Fruit fly (Drosophila melanogaster) whole organism, embryonic: ENCODE results near the gene LSm7.

Source experiments
- Antp ChIP-seq: fragments of 200-800 bp; sonication (Bioruptor generic); optimal IDR thresholded peaks from 3 replicates; lab custom pipeline; 2016; ENCODE audit warnings: missing biosample characterization, missing genetic modification characterization
- CG10321 ChIP-seq: fragments of 200-800 bp; sonication (Bioruptor generic); IDR thresholded peaks from 2 replicates; pipeline ENCODE4 v1.3.6; 2022; ENCODE audit warnings: missing biosample characterization, missing genetic modification characterization
- CG12769 ChIP-seq: fragments of 200-800 bp; sonication (Bioruptor generic); optimal IDR thresholded peaks from 2 replicates; lab custom pipeline; 2019; ENCODE audit warnings: missing biosample characterization, mild to moderate bottlenecking, missing genetic modification characterization, moderate library complexity
- CG12942 ChIP-seq: fragments of 200-800 bp; sonication (Bioruptor generic); optimal IDR thresholded peaks from 3 replicates; lab custom pipeline; 2016; ENCODE audit warnings: missing biosample characterization, missing genetic modification characterization
- CG13123 ChIP-seq: fragments of 200-800 bp; sonication (Bioruptor generic); optimal IDR thresholded peaks from 2 replicates; lab custom pipeline; 2016; ENCODE audit warnings: missing biosample characterization, missing genetic modification characterization
- CG14667 ChIP-seq: fragments of 200-800 bp; sonication (Bioruptor generic); IDR thresholded peaks from 2 replicates; pipeline ENCODE4 v1.3.6; 2022; ENCODE audit warnings: missing biosample characterization, missing genetic modification characterization
- CG17359 ChIP-seq: fragments of 200-800 bp; sonication (Bioruptor generic); optimal IDR thresholded peaks from 3 replicates; lab custom pipeline; 2018; ENCODE audit warnings: missing biosample characterization, mild to moderate bottlenecking, missing genetic modification characterization, moderate library complexity
- CG17385 ChIP-seq: fragments of 200-800 bp; sonication (Bioruptor generic); optimal IDR thresholded peaks from 3 replicates; lab custom pipeline; 2018; ENCODE audit warnings: missing biosample characterization, mild to moderate bottlenecking, missing genetic modification characterization
- CG2678 ChIP-seq: fragments of 200-800 bp; sonication (Bioruptor generic); optimal IDR thresholded peaks from 3 replicates; lab custom pipeline; 2019; ENCODE audit warnings: missing biosample characterization, mild to moderate bottlenecking, missing genetic modification characterization, moderate library complexity
- CG30020 ChIP-seq: fragments of 200-800 bp; optimal IDR thresholded peaks from 2 replicates; lab custom pipeline; 2019; ENCODE audit warnings: missing biosample characterization, mild to moderate bottlenecking, missing genetic modification characterization, moderate library complexity
- CG30403 ChIP-seq: fragments of 200-800 bp; sonication (Bioruptor generic); optimal IDR thresholded peaks from 3 replicates; lab custom pipeline; 2016; ENCODE audit warnings: missing biosample characterization, missing genetic modification characterization
- CG31441 ChIP-seq: fragments of 200-800 bp; sonication (Bioruptor generic); IDR thresholded peaks from 2 replicates; pipeline ENCODE4 v1.3.6; 2022; ENCODE audit warnings: missing biosample characterization, missing genetic modification characterization
- CG4328 ChIP-seq: fragments of 200-800 bp; sonication (Bioruptor generic); optimal IDR thresholded peaks from 3 replicates; lab custom pipeline; 2017; ENCODE audit warnings: missing biosample characterization, missing genetic modification reagents, missing genetic modification characterization
- CG4404 ChIP-seq: fragments of 200-800 bp; sonication (Bioruptor generic); IDR thresholded peaks from 2 replicates; pipeline ENCODE4 v1.3.6; 2022; ENCODE audit warnings: missing biosample characterization, missing genetic modification characterization
- CG4820 ChIP-seq: fragments of 200-800 bp; sonication (Bioruptor generic); optimal IDR thresholded peaks from 3 replicates; lab custom pipeline; 2016; ENCODE audit warnings: missing biosample characterization, missing genetic modification characterization
- CG6791 ChIP-seq: fragments of 200-800 bp; sonication (Bioruptor generic); IDR thresholded peaks from 3 replicates; pipeline ENCODE4 v1.3.6; 2022; ENCODE audit warnings: missing biosample characterization, missing genetic modification characterization; ENCODE audit not compliant: partially characterized antibody
- CG6813 ChIP-seq: fragments of 200-800 bp; sonication (Bioruptor generic); optimal IDR thresholded peaks from 2 replicates; lab custom pipeline; 2017; ENCODE audit warnings: missing biosample characterization, missing genetic modification characterization, mild to moderate bottlenecking, moderate library complexity, missing genetic modification reagents
- CG7928 ChIP-seq: fragments of 200-800 bp; sonication (Bioruptor generic); optimal IDR thresholded peaks from 2 replicates; lab custom pipeline; 2017; ENCODE audit warnings: missing biosample characterization, mild to moderate bottlenecking, missing genetic modification characterization
- CG8281 ChIP-seq: fragments of 200-800 bp; sonication (Bioruptor generic); optimal IDR thresholded peaks from 2 replicates; lab custom pipeline; 2018; ENCODE audit warnings: missing biosample characterization, mild to moderate bottlenecking, missing genetic modification characterization, moderate library complexity
- CG9727 ChIP-seq: fragments of 200-800 bp; sonication (Bioruptor generic); optimal IDR thresholded peaks from 3 replicates; lab custom pipeline; 2017; ENCODE audit warnings: missing biosample characterization, mild to moderate bottlenecking, missing genetic modification characterization
- Drgx ChIP-seq: fragments of 200-800 bp; sonication (Bioruptor generic); IDR thresholded peaks from 2 replicates; pipeline ENCODE4 v1.3.6; 2022; ENCODE audit warnings: missing biosample characterization, missing genetic modification characterization
- Ets65A ChIP-seq: fragments of 200-800 bp; sonication (Bioruptor generic); peaks from one replicate; lab custom pipeline; 2016; ENCODE audit warnings: missing biosample characterization, missing genetic modification characterization
- Fer1 ChIP-seq: fragments of 200-800 bp; sonication (Bioruptor generic); optimal IDR thresholded peaks from 2 replicates; lab custom pipeline; 2017; ENCODE audit warnings: missing biosample characterization, mild to moderate bottlenecking, missing genetic modification characterization
- HLH54F ChIP-seq: fragments of 200-800 bp; sonication (Bioruptor generic); optimal IDR thresholded peaks from 3 replicates; lab custom pipeline; 2016; ENCODE audit warnings: missing biosample characterization, missing genetic modification characterization
- Myb ChIP-seq: fragments of 200-800 bp; sonication (Bioruptor generic); optimal IDR thresholded peaks from 2 replicates; lab custom pipeline; 2016; ENCODE audit warnings: missing biosample characterization, missing genetic modification characterization
- Oaz ChIP-seq: fragments of 200-800 bp; sonication (Bioruptor generic); IDR thresholded peaks from 2 replicates; pipeline ENCODE4 v1.3.6; 2022; ENCODE audit warnings: missing biosample characterization, missing genetic modification characterization
- Optix ChIP-seq: fragments of 200-800 bp; sonication (Bioruptor generic); IDR thresholded peaks from 3 replicates; pipeline ENCODE4 v1.3.6; 2022; ENCODE audit warnings: missing biosample characterization, missing genetic modification characterization
- ato ChIP-seq: fragments of 200-800 bp; sonication (Bioruptor generic); IDR thresholded peaks from 2 replicates; pipeline ENCODE4 v1.3.6; 2022; ENCODE audit warnings: missing biosample characterization, missing genetic modification characterization; ENCODE audit not compliant: partially characterized antibody
- az2 ChIP-seq: fragments of 200-800 bp; sonication (Bioruptor generic); optimal IDR thresholded peaks from 3 replicates; lab custom pipeline; 2016; ENCODE audit warnings: missing biosample characterization, missing genetic modification characterization
- bowl ChIP-seq: fragments of 200-800 bp; sonication (Bioruptor generic); IDR thresholded peaks from 2 replicates; pipeline ENCODE4 v1.3.6; 2022; ENCODE audit warnings: missing biosample characterization, missing genetic modification characterization
- cas ChIP-seq: fragments of 200-800 bp; sonication (Bioruptor generic); IDR thresholded peaks from 2 replicates; pipeline ENCODE4 v1.3.6; 2022; ENCODE audit warnings: missing biosample characterization, missing genetic modification characterization
- caup ChIP-seq: fragments of 200-800 bp; sonication (Bioruptor generic); optimal IDR thresholded peaks from 3 replicates; lab custom pipeline; 2017; ENCODE audit warnings: missing biosample characterization, mild to moderate bottlenecking, missing genetic modification characterization, moderate library complexity; ENCODE audit not compliant: severe bottlenecking
- dati ChIP-seq: fragments of 200-800 bp; sonication (Bioruptor generic); IDR thresholded peaks from 2 replicates; pipeline ENCODE4 v1.3.6; 2022; ENCODE audit warnings: missing biosample characterization, missing genetic modification characterization
- ems ChIP-seq: fragments of 200-800 bp; sonication (Bioruptor generic); optimal IDR thresholded peaks from 3 replicates; lab custom pipeline; 2016; ENCODE audit warnings: missing biosample characterization, missing genetic modification characterization
- fru ChIP-seq: fragments of >200 bp; optimal IDR thresholded peaks from 2 replicates; lab custom pipeline; 2017
- gcm2 ChIP-seq: fragments of 200-800 bp; sonication (Bioruptor generic); optimal IDR thresholded peaks from 2 replicates; lab custom pipeline; 2016; ENCODE audit warnings: missing biosample characterization, missing genetic modification characterization
- hbn ChIP-seq: fragments of 200-800 bp; sonication (Bioruptor generic); IDR thresholded peaks from 2 replicates; pipeline ENCODE4 v1.3.6; 2022; ENCODE audit warnings: missing biosample characterization, missing genetic modification characterization; ENCODE audit not compliant: partially characterized antibody
- her ChIP-seq: fragments of 200-800 bp; sonication (Bioruptor generic); optimal IDR thresholded peaks from 2 replicates; lab custom pipeline; 2016; ENCODE audit warnings: missing biosample characterization, missing genetic modification characterization
- hkb ChIP-seq, 2 experiments: fragments of 200-800 bp in 1 of 2; fragments of >200 bp in 1 of 2; sonication (Bioruptor generic) in 1 of 2; IDR thresholded peaks in 1 of 2; optimal IDR thresholded peaks in 1 of 2; 2 replicates each; pipeline versions ENCODE4 v1.3.6 to Lab custom; 2017 to 2022; ENCODE audit warnings: missing biosample characterization in 1 of 2, missing genetic modification characterization in 1 of 2
- jigr1 ChIP-seq: fragments of 200-800 bp; sonication (Bioruptor generic); IDR thresholded peaks from 3 replicates; pipeline ENCODE4 v1.3.6; 2022; ENCODE audit warnings: missing biosample characterization, missing genetic modification characterization
- nerfin-2 ChIP-seq: fragments of 200-800 bp; sonication (Bioruptor generic); IDR thresholded peaks from 2 replicates; pipeline ENCODE4 v1.3.6; 2022; ENCODE audit warnings: missing biosample characterization, missing genetic modification characterization; ENCODE audit not compliant: partially characterized antibody
- p53 ChIP-seq: fragments of 200-800 bp; sonication (Bioruptor generic); optimal IDR thresholded peaks from 2 replicates; lab custom pipeline; 2016; ENCODE audit warnings: missing biosample characterization, missing genetic modification characterization
- pros ChIP-seq: fragments of 200-800 bp; sonication (Bioruptor generic); optimal IDR thresholded peaks from 3 replicates; lab custom pipeline; 2019; ENCODE audit warnings: missing biosample characterization, mild to moderate bottlenecking, missing genetic modification characterization, moderate library complexity
- sd ChIP-seq: fragments of 200-800 bp; sonication (Bioruptor generic); optimal IDR thresholded peaks from 3 replicates; lab custom pipeline; 2018; ENCODE audit warnings: missing biosample characterization, mild to moderate bottlenecking, missing genetic modification characterization, moderate library complexity
- so ChIP-seq: fragments of 200-800 bp; sonication (Bioruptor generic); IDR thresholded peaks from 3 replicates; pipeline ENCODE4 v1.3.6; 2022; ENCODE audit warnings: missing biosample characterization, missing genetic modification characterization
- ssp ChIP-seq: fragments of 200-800 bp; sonication (Bioruptor generic); IDR thresholded peaks from 2 replicates; pipeline ENCODE4 v1.3.6; 2022; ENCODE audit warnings: missing biosample characterization, missing genetic modification characterization
- tio ChIP-seq: fragments of 200-800 bp; sonication (Bioruptor generic); optimal IDR thresholded peaks from 2 replicates; lab custom pipeline; 2017; ENCODE audit warnings: missing biosample characterization, missing genetic modification characterization, inconsistent platforms
- tup ChIP-seq: fragments of 200-800 bp; sonication (Bioruptor generic); optimal IDR thresholded peaks from 2 replicates; lab custom pipeline; 2016; ENCODE audit warnings: missing biosample characterization, mild to moderate bottlenecking, missing genetic modification characterization, moderate library complexity
- unc-4 ChIP-seq: fragments of 200-800 bp; sonication (Bioruptor generic); IDR thresholded peaks from 2 replicates; pipeline ENCODE4 v1.3.6; 2022; ENCODE audit warnings: missing biosample characterization, missing genetic modification characterization; ENCODE audit not compliant: partially characterized antibody

Gene LSm7

DNA sequence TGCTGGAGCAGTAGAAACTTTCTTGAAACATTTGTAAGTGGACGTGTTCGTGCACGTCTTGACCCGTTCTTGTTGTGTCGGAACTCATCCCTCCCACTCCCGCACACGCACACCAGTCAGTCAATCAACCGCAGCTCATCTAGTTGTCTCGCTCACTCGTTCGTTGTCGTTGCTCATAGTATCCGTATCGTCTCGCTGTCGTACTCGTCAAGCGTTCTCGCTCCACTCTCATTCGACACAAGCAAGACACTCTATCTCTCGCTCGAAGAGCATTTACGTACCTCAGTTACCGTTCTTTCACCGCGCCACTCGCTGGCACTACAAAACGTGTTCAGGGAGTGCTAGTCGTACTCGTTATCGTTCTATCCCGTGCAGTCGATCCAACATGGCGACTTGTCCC lies 44.6 kb upstream of the LSm7 start (continued):
- TF ChIP-seq CG10321 (GFP tag; lab: Robert Waterston, UW) = peak; percentile 77
- TF ChIP-seq p53 (GFP tag; lab: Kevin White, UChicago) = peak; percentile 98
- TF ChIP-seq, all 482 proteins: peak for 16

DNA sequence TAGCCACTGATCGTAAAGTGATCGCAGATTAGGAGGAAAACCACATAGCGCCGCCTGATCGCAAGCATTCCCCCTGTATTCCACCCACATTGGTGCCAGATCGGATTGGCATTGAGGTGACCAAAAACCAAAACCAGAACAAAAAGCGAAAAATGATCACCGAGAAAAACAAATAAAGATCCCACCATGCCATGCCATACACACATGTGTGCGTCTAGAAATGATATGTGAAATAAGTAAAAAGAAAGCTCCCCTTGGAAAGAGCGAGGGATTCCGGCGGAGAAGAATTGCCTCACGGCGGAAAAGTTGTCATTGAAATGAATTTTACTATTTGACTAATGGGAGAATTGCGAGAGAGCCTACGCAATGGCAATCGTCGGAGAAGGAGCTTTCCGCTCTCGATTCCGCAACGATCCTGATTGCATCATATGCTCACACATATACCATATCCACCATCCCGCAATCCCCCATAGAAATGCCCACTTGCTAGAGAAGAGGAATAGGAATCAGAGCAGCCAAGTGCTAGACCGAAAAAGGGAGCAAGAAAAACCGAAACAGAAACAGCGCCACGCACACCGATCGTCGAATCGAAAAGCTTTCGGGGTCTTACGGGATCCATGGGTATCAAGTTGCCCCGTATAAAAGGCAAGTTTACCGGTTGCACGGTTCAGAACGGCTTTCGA lies 23.3 kb upstream of the LSm7 start, which contains the start of gene Mhc:
TSS of gene Mhc (plus strand) at position 497 of the 683 bp plus-strand sequence.
- no peak for TF ChIP-seq CG12942
- no peak for TF ChIP-seq jigr1
- no peak for TF ChIP-seq Myb
- no peak for TF ChIP-seq CG7928 (GFP tag; lab: Kevin White, UChicago)
- no peak for TF ChIP-seq Optix
- TF ChIP-seq sd (tag; lab: Kevin White, UChicago) = peak; percentile 71
- no peak for TF ChIP-seq HLH54F (GFP tag; lab: Kevin White, UChicago)
- TF ChIP-seq ems = no peak
- TF ChIP-seq CG12769 (tag; lab: Kevin White, UChicago) = peak; percentile 86
- TF ChIP-seq gcm2 = no peak
- no peak for TF ChIP-seq cas
- no peak for TF ChIP-seq CG8281 (tag; lab: Kevin White, UChicago)
- TF ChIP-seq hbn (GFP tag; lab: Robert Waterston, UW) = no peak
- TF ChIP-seq unc-4 (GFP tag; lab: Robert Waterston, UW) = no peak
- TF ChIP-seq CG31441 (GFP tag; lab: Robert Waterston, UW) = no peak
- TF ChIP-seq bowl = no peak
- no peak for TF ChIP-seq CG17385 (GFP tag; lab: Kevin White, UChicago)
- no peak for TF ChIP-seq Fer1
- no peak for TF ChIP-seq ato (GFP tag; lab: Robert Waterston, UW)
- TF ChIP-seq Oaz (GFP tag; lab: Robert Waterston, UW) = no peak
- TF ChIP-seq CG2678 = no peak
- no peak for TF ChIP-seq CG9727 (GFP tag; lab: Kevin White, UChicago)
- no peak for TF ChIP-seq CG4328 (GFP tag; lab: Kevin White, UChicago)
- no peak for TF ChIP-seq CG30020 (tag; lab: Kevin White, UChicago)
- TF ChIP-seq CG4404 = no peak
- TF ChIP-seq nerfin-2 (GFP tag; lab: Robert Waterston, UW) = no peak
- no peak for TF ChIP-seq CG4820 (GFP tag; lab: Kevin White, UChicago)
- no peak for TF ChIP-seq caup
- TF ChIP-seq ssp (GFP tag; lab: Robert Waterston, UW) = no peak
- TF ChIP-seq dati (GFP tag; lab: Robert Waterston, UW) = no peak
- no peak for TF ChIP-seq CG13123
- no peak for TF ChIP-seq CG6813 (GFP tag; lab: Kevin White, UChicago)
- TF ChIP-seq CG14667 (GFP tag; lab: Robert Waterston, UW) = no peak
- no peak for TF ChIP-seq hkb (optimal IDR thresholded peaks at IDR 0.05; lab: Kevin White, UChicago)
- TF ChIP-seq hkb (GFP tag; IDR thresholded peaks at IDR 0.05; lab: Robert Waterston, UW) = no peak
- TF ChIP-seq CG6791 (GFP tag; lab: Robert Waterston, UW) = no peak
- TF ChIP-seq tup (GFP tag; lab: Kevin White, UChicago) = no peak
- TF ChIP-seq pros (GFP tag; lab: Kevin White, UChicago) = no peak
- peak; percentile 60; the same call in 2 of the 3 replicates for TF ChIP-seq so
- no peak for TF ChIP-seq CG17359 (tag; lab: Kevin White, UChicago)
- no peak for TF ChIP-seq Antp
- TF ChIP-seq az2 (GFP tag; lab: Kevin White, UChicago) = no peak
- no peak for TF ChIP-seq fru (lab: Kevin White, UChicago)
- peak; percentile 89 for TF ChIP-seq Ets65A (GFP tag; lab: Kevin White, UChicago)
- TF ChIP-seq her = no peak
- TF ChIP-seq Drgx (GFP tag; lab: Robert Waterston, UW) = no peak
- TF ChIP-seq tio (GFP tag; lab: Kevin White, UChicago) = no peak
- no peak for TF ChIP-seq CG30403
